Worm (Caenorhabditis elegans) whole organism, midembryonic: ENCODE results near the gene srbc-29.

Experiments used
- T22C8.4 ChIP-seq: fragments of 200-800 bp; sonication (Bioruptor generic); IDR thresholded peaks from 2 replicates; pipeline ENCODE4 v1.3.6; 2022; ENCODE audit warnings: missing genetic modification characterization, missing compliant biosample characterization
- cog-1 ChIP-seq: sonication (generic microtip); optimal IDR thresholded peaks from 2 replicates; lab custom pipeline; 2016; ENCODE audit warnings: missing genetic modification characterization, missing compliant biosample characterization
- flt-1 ChIP-seq: fragments of 200-800 bp; sonication (Bioruptor generic); IDR thresholded peaks from 2 replicates; pipeline ENCODE4 v1.3.6; 2022; ENCODE audit warnings: missing genetic modification characterization, missing compliant biosample characterization
- klf-2 ChIP-seq: fragments of 200-800 bp; sonication (Bioruptor generic); conservative IDR thresholded peaks from 2 replicates; pipeline ENCODE4 v1.3.6; 2022; ENCODE audit warnings: missing genetic modification reagents, missing genetic modification characterization, missing compliant biosample characterization
- tab-1 ChIP-seq: fragments of 200-800 bp; sonication (Bioruptor generic); IDR thresholded peaks from 2 replicates; pipeline ENCODE4 v1.3.6; 2022; ENCODE audit warnings: missing genetic modification characterization, missing compliant biosample characterization
- ztf-23 ChIP-seq: fragments of 200-800 bp; sonication (Bioruptor generic); IDR thresholded peaks from 2 replicates; pipeline ENCODE4 v1.3.6; 2022; ENCODE audit warnings: missing genetic modification reagents, missing genetic modification characterization, missing compliant biosample characterization

- no peak for TF ChIP-seq ztf-23 (GFP tag; lab: Robert Waterston, UW)
- no peak for TF ChIP-seq tab-1 (GFP tag; lab: Robert Waterston, UW)
- TF ChIP-seq flt-1 (GFP tag; lab: Robert Waterston, UW): no peak
- no peak for TF ChIP-seq cog-1 (tag; lab: Kevin White, UChicago)
- no peak for TF ChIP-seq T22C8.4 (GFP tag; lab: Robert Waterston, UW)
- no peak for TF ChIP-seq klf-2 (GFP tag; lab: Robert Waterston, UW)
Measured at ce11 chrV:3476228-3476627, 5.5 kb upstream of the srbc-29 start.
